Worm (Caenorhabditis elegans) whole organism, young adult: ENCODE measurements around the gene F42C5.3.
"Not testable (repeated sequence)": the region's sequence is repeated elsewhere in the genome, so short reads cannot be mapped to it uniquely, and the experiment has no call there.

Experiments
- F49E8.2 ChIP-seq: sonication (generic microtip); optimal IDR thresholded peaks from 3 replicates; lab custom pipeline; 2017; ENCODE audit warnings: missing genetic modification characterization, mild to moderate bottlenecking, missing compliant biosample characterization, antibody characterized with exemption, moderate library complexity; ENCODE audit not compliant: insufficient read depth
- F52B5.7 ChIP-seq: sonication (generic microtip); optimal IDR thresholded peaks from 2 replicates; lab custom pipeline; 2016; ENCODE audit warnings: mild to moderate bottlenecking, missing genetic modification characterization, missing compliant biosample characterization
- F55B11.4 ChIP-seq: sonication (generic microtip); optimal IDR thresholded peaks from 2 replicates; lab custom pipeline; 2016; ENCODE audit warnings: missing compliant biosample characterization, missing genetic modification characterization, borderline replicate concordance; ENCODE audit not compliant: insufficient read depth
- F57C9.4 ChIP-seq: sonication (generic microtip); optimal IDR thresholded peaks from 2 replicates; lab custom pipeline; 2017; ENCODE audit warnings: mild to moderate bottlenecking, missing genetic modification characterization, missing compliant biosample characterization
- Y53G8AR.9 ChIP-seq: fragments of 200-800 bp; sonication (Bioruptor generic); conservative IDR thresholded peaks from 2 replicates; pipeline ENCODE4 v1.3.6; 2022; ENCODE audit warnings: missing genetic modification reagents, missing genetic modification characterization, missing compliant biosample characterization
- Y95B8A.8 ChIP-seq: fragments of 200-800 bp; sonication (Bioruptor generic); IDR thresholded peaks from 2 replicates; pipeline ENCODE4 v1.3.6; 2022; ENCODE audit warnings: missing genetic modification reagents, missing genetic modification characterization, missing compliant biosample characterization
- ZK185.1 ChIP-seq: sonication (generic microtip); optimal IDR thresholded peaks from 2 replicates; lab custom pipeline; 2016; ENCODE audit warnings: mild to moderate bottlenecking, missing genetic modification characterization, missing compliant biosample characterization; ENCODE audit not compliant: poor library complexity, severe bottlenecking
- aptf-3 ChIP-seq: fragments of 200-800 bp; sonication (Bioruptor generic); IDR thresholded peaks from 2 replicates; pipeline ENCODE4 v1.3.6; 2022; ENCODE audit warnings: missing genetic modification characterization, missing compliant biosample characterization
- attf-6 ChIP-seq: fragments of 200-800 bp; sonication (Bioruptor generic); IDR thresholded peaks from 2 replicates; pipeline ENCODE4 v1.3.6; 2022; ENCODE audit warnings: missing genetic modification reagents, missing genetic modification characterization, missing compliant biosample characterization
- ceh-100 ChIP-seq: fragments of 200-800 bp; sonication (Bioruptor generic); IDR thresholded peaks from 2 replicates; pipeline ENCODE4 v1.3.6; 2022; ENCODE audit warnings: missing genetic modification reagents, missing genetic modification characterization, missing compliant biosample characterization
- ceh-79 ChIP-seq: sonication (generic microtip); optimal IDR thresholded peaks from 2 replicates; lab custom pipeline; 2017; ENCODE audit warnings: mild to moderate bottlenecking, missing genetic modification characterization, missing compliant biosample characterization
- ceh-91 ChIP-seq: fragments of 200-800 bp; sonication (Bioruptor generic); IDR thresholded peaks from 2 replicates; pipeline ENCODE4 v1.3.6; 2022; ENCODE audit warnings: missing genetic modification reagents, missing genetic modification characterization, missing compliant biosample characterization
- chd-7 ChIP-seq: sonication (generic microtip); optimal IDR thresholded peaks from 2 replicates; lab custom pipeline; 2016; ENCODE audit warnings: mild to moderate bottlenecking, missing genetic modification characterization, moderate library complexity, missing compliant biosample characterization
- dox-1 ChIP-seq: fragments of 200-800 bp; sonication (Bioruptor generic); IDR thresholded peaks from 2 replicates; pipeline ENCODE4 v1.3.6; 2022; ENCODE audit warnings: missing genetic modification reagents, missing genetic modification characterization, missing compliant biosample characterization
- efl-1 ChIP-seq: fragments of 150-350 bp; optimal IDR thresholded peaks from 2 replicates; lab custom pipeline; 2014; ENCODE audit warnings: missing biosample characterization, missing genetic modification reagents, missing genetic modification characterization
- egrh-3 ChIP-seq: fragments of 200-800 bp; sonication (Bioruptor generic); IDR thresholded peaks from 2 replicates; pipeline ENCODE4 v1.3.6; 2022; ENCODE audit warnings: missing genetic modification reagents, missing genetic modification characterization, missing compliant biosample characterization
- him-1 ChIP-seq: sonication (generic microtip); optimal IDR thresholded peaks from 2 replicates; lab custom pipeline; 2016; ENCODE audit warnings: missing genotype, missing genetic modification reagents, missing genetic modification characterization, missing compliant biosample characterization
- hlh-26 ChIP-seq: fragments of 200-800 bp; sonication (Bioruptor generic); conservative IDR thresholded peaks from 2 replicates; pipeline ENCODE4 v1.3.6; 2022; ENCODE audit warnings: missing genetic modification reagents, missing genetic modification characterization, missing compliant biosample characterization
- hmg-1.2 ChIP-seq: fragments of 200-800 bp; sonication (Bioruptor generic); IDR thresholded peaks from 2 replicates; pipeline ENCODE4 v1.3.6; 2022; ENCODE audit warnings: missing genetic modification reagents, missing genetic modification characterization, missing compliant biosample characterization
- hrde-1 ChIP-seq: sonication (generic microtip); optimal IDR thresholded peaks from 2 replicates; lab custom pipeline; 2016; ENCODE audit warnings: missing genetic modification characterization, mild to moderate bottlenecking, missing compliant biosample characterization, moderate library complexity, missing genotype, missing genetic modification reagents, borderline replicate concordance
- lag-1 ChIP-seq: fragments of 200-800 bp; sonication (Bioruptor generic); IDR thresholded peaks from 2 replicates; pipeline ENCODE4 v1.3.6; 2022; ENCODE audit warnings: missing genetic modification reagents, missing genetic modification characterization, missing compliant biosample characterization
- lsl-1 ChIP-seq: fragments of 200-800 bp; sonication (Bioruptor generic); optimal IDR thresholded peaks from 2 replicates; lab custom pipeline; 2018; ENCODE audit warnings: mild to moderate bottlenecking, missing genetic modification characterization, moderate library complexity, missing compliant biosample characterization
- madf-6 ChIP-seq: fragments of 200-800 bp; sonication (Bioruptor generic); IDR thresholded peaks from 2 replicates; pipeline ENCODE4 v1.3.6; 2022; ENCODE audit warnings: missing genetic modification reagents, missing genetic modification characterization, missing compliant biosample characterization
- madf-8 ChIP-seq: fragments of 200-800 bp; sonication (Bioruptor generic); conservative IDR thresholded peaks from 2 replicates; pipeline ENCODE4 v1.3.6; 2022; ENCODE audit warnings: missing genetic modification reagents, missing genetic modification characterization, missing compliant biosample characterization
- mcd-1 ChIP-seq: fragments of 200-800 bp; sonication (Bioruptor generic); IDR thresholded peaks from 2 replicates; pipeline ENCODE4 v1.3.6; 2022; ENCODE audit warnings: missing genetic modification reagents, missing genetic modification characterization, missing compliant biosample characterization
- pbrm-1 ChIP-seq: fragments of 200-800 bp; sonication (Bioruptor generic); IDR thresholded peaks from 2 replicates; pipeline ENCODE4 v1.3.6; 2022; ENCODE audit warnings: missing genetic modification reagents, missing genetic modification characterization, missing compliant biosample characterization
- pha-4 ChIP-seq: fragments of 150-350 bp; sonication (generic microtip); optimal IDR thresholded peaks from 2 replicates; lab custom pipeline; 2014; ENCODE audit warnings: missing biosample characterization, missing genetic modification reagents, missing genetic modification characterization
- sea-2 ChIP-seq: fragments of 200-800 bp; sonication (Bioruptor generic); IDR thresholded peaks from 2 replicates; pipeline ENCODE4 v1.3.6; 2022; ENCODE audit warnings: missing genetic modification characterization, missing compliant biosample characterization
- snpc-3.4 ChIP-seq: sonication (generic microtip); optimal IDR thresholded peaks from 2 replicates; lab custom pipeline; 2017; ENCODE audit warnings: missing genetic modification characterization, mild to moderate bottlenecking, missing compliant biosample characterization, antibody characterized with exemption, moderate library complexity, missing genotype, missing genetic modification reagents
- sptf-2 ChIP-seq: fragments of 200-800 bp; sonication (Bioruptor generic); optimal IDR thresholded peaks from 2 replicates; lab custom pipeline; 2018; ENCODE audit warnings: mild to moderate bottlenecking, missing genetic modification characterization, missing compliant biosample characterization
- tlf-1 ChIP-seq: fragments of 200-800 bp; sonication (Bioruptor generic); optimal IDR thresholded peaks from 2 replicates; lab custom pipeline; 2018; ENCODE audit warnings: mild to moderate bottlenecking, missing genetic modification characterization, missing compliant biosample characterization
- unc-130 ChIP-seq: sonication (generic microtip); optimal IDR thresholded peaks from 2 replicates; lab custom pipeline; 2016; ENCODE audit warnings: missing genetic modification reagents, missing genetic modification characterization, missing compliant biosample characterization
- xnd-1 ChIP-seq: sonication (generic microtip); optimal IDR thresholded peaks from 2 replicates; lab custom pipeline; 2016; ENCODE audit warnings: missing genotype, missing genetic modification reagents, missing genetic modification characterization, missing compliant biosample characterization
- ztf-26 ChIP-seq: sonication (generic microtip); optimal IDR thresholded peaks from 2 replicates; lab custom pipeline; 2017; ENCODE audit warnings: missing genetic modification characterization, missing compliant biosample characterization
- ztf-6 ChIP-seq: fragments of 200-800 bp; sonication (Bioruptor generic); IDR thresholded peaks from 2 replicates; pipeline ENCODE4 v1.3.6; 2022; ENCODE audit warnings: missing genetic modification reagents, missing genetic modification characterization, missing compliant biosample characterization

F42C5.3 gene

ce11 chrIV:7253271-7253670 is 34.1 kb downstream of the F42C5.3 start (continued):
- TF ChIP-seq xnd-1 (tag; lab: Kevin White, UChicago) (no peak), F49E8.2 (tag; lab: Kevin White, UChicago) (peak; percentile 62), sptf-2 (GFP tag; lab: Kevin White, UChicago) (no peak), unc-130 (GFP tag; lab: Kevin White, UChicago) (no peak), ceh-100 (GFP tag; lab: Robert Waterston, UW) (0 out of 2 replicates have a peak, but pooled peaks have one; percentile 27), madf-6 (GFP tag; lab: Robert Waterston, UW) (peak; percentile 34; the same call in 1 of the 2 replicates), lsl-1 (GFP tag; lab: Kevin White, UChicago) (peak; percentile 35), him-1 (peak; percentile 76), ztf-6 (GFP tag; lab: Robert Waterston, UW) (no peak), mcd-1 (0 out of 2 replicates have a peak, but pooled peaks have one; percentile 14), pbrm-1 (GFP tag; lab: Robert Waterston, UW) (peak; percentile 73), dox-1 (GFP tag; lab: Robert Waterston, UW) (peak; percentile 53; the same call in 1 of the 2 replicates), Y95B8A.8 (GFP tag; lab: Robert Waterston, UW) (no peak), lag-1 (GFP tag; lab: Robert Waterston, UW) (no peak), ceh-91 (GFP tag; lab: Robert Waterston, UW) (0 out of 2 replicates have a peak, but pooled peaks have one; percentile 17), F57C9.4 (tag; lab: Kevin White, UChicago) (no peak), snpc-3.4 (tag; lab: Kevin White, UChicago) (peak; percentile 64), tlf-1 (GFP tag; lab: Kevin White, UChicago) (no peak), F55B11.4 (tag; lab: Kevin White, UChicago) (no peak), madf-8 (GFP tag; lab: Robert Waterston, UW) (0 out of 2 replicates have a peak, but pooled peaks have one; percentile 28), hmg-1.2 (GFP tag; lab: Robert Waterston, UW) (peak; percentile 85), attf-6 (GFP tag; lab: Robert Waterston, UW) (peak; percentile 92)
- TF ChIP-seq, all 124 proteins: peak for 20

- TF ChIP-seq F55B11.4 (tag; lab: Kevin White, UChicago) (no peak), ceh-79 (tag; lab: Kevin White, UChicago) (no peak), ztf-26 (no peak), ceh-91 (GFP tag; lab: Robert Waterston, UW) (no peak), egrh-3 (GFP tag; lab: Robert Waterston, UW) (no peak), pha-4 (tag; lab: Kevin White, UChicago) (no peak)
These were observed 37.2 kb downstream of the F42C5.3 start, which contains the start of gene D2024.18 for ce11 chrIV:7250158-7250557. Gene D2024.18 (plus strand): TSS chrIV:7250458.

DNA sequence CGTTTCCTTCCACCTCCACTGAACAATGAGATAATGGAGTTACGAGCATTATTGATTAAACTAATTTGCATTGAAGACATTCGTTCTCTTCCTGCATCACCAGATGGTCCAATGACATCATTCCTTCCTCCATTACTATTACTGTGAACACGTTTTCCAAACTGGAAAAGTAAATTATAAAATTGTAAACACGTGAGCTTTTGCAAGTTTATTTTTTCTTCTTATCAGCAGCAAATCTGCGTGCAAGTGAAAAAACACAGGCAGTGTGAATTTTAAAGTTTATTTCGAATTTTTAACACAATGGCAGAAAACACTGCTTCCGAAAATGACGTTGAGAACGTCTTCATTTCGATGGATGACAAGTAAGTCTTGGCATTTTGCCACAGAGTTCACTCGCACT is 40.1 kb downstream of the F42C5.3 start, which contains the start of gene D2024.1:
Gene D2024.1, plus strand, starts transcription at position 301 of the 400 bp plus-strand sequence.
- TF ChIP-seq sptf-2 (GFP tag; lab: Kevin White, UChicago); efl-1 (GFP tag; lab: Kevin White, UChicago); Y53G8AR.9: not testable (repeated sequence)

DNA sequence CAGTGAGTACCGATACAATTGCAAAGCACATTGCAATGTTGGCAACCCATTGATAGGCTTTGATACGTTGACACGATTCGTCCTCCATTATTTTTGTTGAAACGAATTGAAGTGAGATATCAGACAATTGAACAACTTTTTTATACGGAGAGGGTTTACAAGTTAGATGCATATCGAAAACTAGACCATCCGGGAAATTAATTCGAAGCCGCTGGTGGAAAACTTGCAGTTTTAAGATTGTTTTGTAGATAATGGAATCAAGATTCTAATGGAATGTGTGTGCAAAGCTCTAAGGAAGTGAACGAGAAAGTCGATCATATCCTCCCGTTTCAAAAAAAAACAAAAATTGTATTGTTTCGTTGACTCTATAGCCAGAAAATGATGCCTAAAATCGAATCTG is 40.8 kb downstream of the F42C5.3 start, which contains the start of gene col-114:
Gene col-114, minus strand, starts transcription at position 101 of the 400 bp plus-strand sequence.
- no peak for TF ChIP-seq sea-2 (GFP tag; lab: Robert Waterston, UW)
- no peak for TF ChIP-seq pbrm-1 (GFP tag; lab: Robert Waterston, UW)
- no peak for TF ChIP-seq aptf-3 (GFP tag; lab: Robert Waterston, UW)
- TF ChIP-seq ZK185.1 = no peak
- TF ChIP-seq chd-7 (tag; lab: Kevin White, UChicago) = no peak
- TF ChIP-seq hrde-1 (tag; lab: Kevin White, UChicago) = no peak
- no peak for TF ChIP-seq F52B5.7 (tag; lab: Kevin White, UChicago)
- TF ChIP-seq hlh-26 (GFP tag; lab: Robert Waterston, UW) = no peak
- TF ChIP-seq, all 124 proteins: peak for 0
